Worm (Caenorhabditis elegans): Measurements from ENCODE around the gene T03G6.7.

- TF ChIP-seq unc-62 (GFP tag; optimal IDR thresholded peaks at IDR 0.05) (no peak), mdl-1 (tag; optimal IDR thresholded peaks at IDR 0.05) (no peak), fkh-10 (GFP tag; optimal IDR thresholded peaks at IDR 0.05) (no peak)
Observed at ce11 chrX:2595757-2596059, 1.9 kb downstream of the T03G6.7 start.

Measured in whole organism, L1 larva.